Fruit fly (Drosophila melanogaster) whole organism, embryonic: ENCODE results near the gene nAChRbeta1.
A peak's percentile ranks its signal among the peaks of the same experiment; 100 is the strongest.

ENCODE experiments used
- BtbVII ChIP-seq: fragments of 200-800 bp; sonication (Bioruptor generic); optimal IDR thresholded peaks from 3 replicates; lab custom pipeline; 2017; ENCODE audit warnings: missing biosample characterization, mild to moderate bottlenecking, missing genetic modification characterization
- CG10209 ChIP-seq: fragments of 200-800 bp; sonication (Bioruptor generic); optimal IDR thresholded peaks from 3 replicates; lab custom pipeline; 2017; ENCODE audit warnings: missing biosample characterization, mild to moderate bottlenecking, missing genetic modification characterization, missing genetic modification reagents
- CG10565 ChIP-seq: fragments of 200-800 bp; sonication (Bioruptor generic); optimal IDR thresholded peaks from 3 replicates; lab custom pipeline; 2016; ENCODE audit warnings: missing biosample characterization, mild to moderate bottlenecking, missing genetic modification characterization
- CG10959 ChIP-seq: fragments of 200-800 bp; sonication (Bioruptor generic); IDR thresholded peaks from 2 replicates; pipeline ENCODE4 v1.3.6; 2022; ENCODE audit warnings: missing biosample characterization, missing genetic modification characterization
- CG13424 ChIP-seq: fragments of 200-800 bp; sonication (Bioruptor generic); optimal IDR thresholded peaks from 2 replicates; lab custom pipeline; 2019; ENCODE audit warnings: missing biosample characterization, mild to moderate bottlenecking, missing genetic modification characterization, moderate library complexity
- CG13894 ChIP-seq: fragments of 200-800 bp; sonication (Bioruptor generic); optimal IDR thresholded peaks from 3 replicates; lab custom pipeline; 2018; ENCODE audit warnings: missing biosample characterization, mild to moderate bottlenecking, missing genetic modification characterization, moderate library complexity
- CG14441 ChIP-seq: fragments of 200-800 bp; sonication (Bioruptor generic); IDR thresholded peaks from 2 replicates; pipeline ENCODE4 v1.3.6; 2022; ENCODE audit warnings: missing biosample characterization, missing genetic modification characterization
- CG17385 ChIP-seq: fragments of 200-800 bp; sonication (Bioruptor generic); optimal IDR thresholded peaks from 3 replicates; lab custom pipeline; 2018; ENCODE audit warnings: missing biosample characterization, mild to moderate bottlenecking, missing genetic modification characterization
- CG2116 ChIP-seq: fragments of 200-800 bp; sonication (Bioruptor generic); optimal IDR thresholded peaks from 3 replicates; lab custom pipeline; 2018; ENCODE audit warnings: missing biosample characterization, mild to moderate bottlenecking, missing genetic modification characterization
- CG2120 ChIP-seq: fragments of 200-800 bp; sonication (Bioruptor generic); optimal IDR thresholded peaks from 3 replicates; lab custom pipeline; 2016; ENCODE audit warnings: missing biosample characterization, missing genetic modification characterization
- CG2678 ChIP-seq: fragments of 200-800 bp; sonication (Bioruptor generic); optimal IDR thresholded peaks from 3 replicates; lab custom pipeline; 2019; ENCODE audit warnings: missing biosample characterization, mild to moderate bottlenecking, missing genetic modification characterization, moderate library complexity
- CG30403 ChIP-seq: fragments of 200-800 bp; sonication (Bioruptor generic); optimal IDR thresholded peaks from 3 replicates; lab custom pipeline; 2016; ENCODE audit warnings: missing biosample characterization, missing genetic modification characterization
- CG34376 ChIP-seq: fragments of 200-800 bp; sonication (Bioruptor generic); optimal IDR thresholded peaks from 2 replicates; lab custom pipeline; 2018; ENCODE audit warnings: missing biosample characterization, mild to moderate bottlenecking, missing genetic modification characterization
- CG3995 ChIP-seq: fragments of 200-800 bp; sonication (Bioruptor generic); optimal IDR thresholded peaks from 3 replicates; lab custom pipeline; 2016; ENCODE audit warnings: missing biosample characterization, missing genetic modification characterization
- CG7357 ChIP-seq: fragments of 200-800 bp; sonication (Bioruptor generic); IDR thresholded peaks from 3 replicates; pipeline ENCODE4 v1.3.6; 2022; ENCODE audit warnings: missing biosample characterization, missing genetic modification characterization
- CG7372 ChIP-seq: fragments of 200-800 bp; sonication (Bioruptor generic); IDR thresholded peaks from 2 replicates; pipeline ENCODE4 v1.3.6; 2022; ENCODE audit warnings: missing biosample characterization, missing genetic modification characterization
- CG7839 ChIP-seq: fragments of 200-800 bp; sonication (Bioruptor generic); optimal IDR thresholded peaks from 3 replicates; lab custom pipeline; 2018; ENCODE audit warnings: missing biosample characterization, mild to moderate bottlenecking, missing genetic modification characterization, moderate library complexity
- CG7963 ChIP-seq: fragments of 200-800 bp; sonication (Bioruptor generic); IDR thresholded peaks from 3 replicates; pipeline ENCODE4 v1.3.6; 2022; ENCODE audit warnings: missing biosample characterization, missing genetic modification characterization; ENCODE audit not compliant: partially characterized antibody
- CG8924 ChIP-seq: fragments of 200-800 bp; optimal IDR thresholded peaks from 3 replicates; lab custom pipeline; 2019; ENCODE audit warnings: missing biosample characterization, mild to moderate bottlenecking, missing genetic modification characterization, moderate library complexity
- Dp ChIP-seq: fragments of 200-800 bp; sonication (Bioruptor generic); optimal IDR thresholded peaks from 2 replicates; lab custom pipeline; 2018; ENCODE audit warnings: missing biosample characterization, mild to moderate bottlenecking, missing genetic modification characterization, moderate library complexity
- E2f2 ChIP-seq: fragments of 200-800 bp; sonication (Bioruptor generic); IDR thresholded peaks from 2 replicates; pipeline ENCODE4 v1.3.6; 2022; ENCODE audit warnings: missing biosample characterization, missing genetic modification characterization
- Fer1 ChIP-seq: fragments of 200-800 bp; sonication (Bioruptor generic); optimal IDR thresholded peaks from 2 replicates; lab custom pipeline; 2017; ENCODE audit warnings: missing biosample characterization, mild to moderate bottlenecking, missing genetic modification characterization
- HLH4C ChIP-seq: fragments of 200-800 bp; sonication (Bioruptor generic); IDR thresholded peaks from 3 replicates; pipeline ENCODE4 v1.3.6; 2022; ENCODE audit warnings: missing biosample characterization, missing genetic modification characterization; ENCODE audit not compliant: partially characterized antibody
- Hr51 ChIP-seq, 2 experiments: fragments of 200-800 bp; sonication (Bioruptor generic); optimal IDR thresholded peaks; 2 replicates in 1 of 2; 3 replicates in 1 of 2; lab custom pipeline; 2016 to 2018; ENCODE audit warnings: missing biosample characterization in 2 of 2, missing genetic modification characterization in 2 of 2, mild to moderate bottlenecking in 1 of 2, moderate library complexity in 1 of 2
- Hsf ChIP-seq: fragments of 200-800 bp; sonication (Bioruptor generic); optimal IDR thresholded peaks from 3 replicates; lab custom pipeline; 2016; ENCODE audit warnings: missing biosample characterization, missing genetic modification characterization
- NfI ChIP-seq: fragments of 200-800 bp; sonication (Bioruptor generic); optimal IDR thresholded peaks from 3 replicates; lab custom pipeline; 2018; ENCODE audit warnings: missing biosample characterization, mild to moderate bottlenecking, missing genetic modification characterization, moderate library complexity
- Ptx1 ChIP-seq: fragments of 200-800 bp; sonication (Bioruptor generic); IDR thresholded peaks from 2 replicates; pipeline ENCODE4 v1.3.6; 2022; ENCODE audit warnings: missing biosample characterization, missing genetic modification characterization
- Sox102F ChIP-seq: fragments of 200-800 bp; sonication (Bioruptor generic); optimal IDR thresholded peaks from 2 replicates; lab custom pipeline; 2018; ENCODE audit warnings: missing biosample characterization, mild to moderate bottlenecking, missing genetic modification characterization, moderate library complexity
- Taf1 ChIP-seq: fragments of 200-800 bp; sonication (Bioruptor generic); IDR thresholded peaks from 2 replicates; pipeline ENCODE4 v1.3.6; 2022; ENCODE audit warnings: missing biosample characterization, missing genetic modification characterization
- Xbp1 ChIP-seq: fragments of 200-800 bp; sonication (Bioruptor generic); optimal IDR thresholded peaks from 3 replicates; lab custom pipeline; 2016; ENCODE audit warnings: missing biosample characterization, mild to moderate bottlenecking, missing genetic modification characterization
- YL-1 ChIP-seq: fragments of 200-800 bp; sonication (Bioruptor generic); optimal IDR thresholded peaks from 3 replicates; lab custom pipeline; 2017; ENCODE audit warnings: missing biosample characterization, mild to moderate bottlenecking, missing genetic modification characterization
- ash1 ChIP-seq: fragments of 200-800 bp; sonication (Bioruptor generic); optimal IDR thresholded peaks from 2 replicates; lab custom pipeline; 2018; ENCODE audit warnings: missing biosample characterization, mild to moderate bottlenecking, missing genetic modification characterization
- bcd ChIP-seq: fragments of 200-800 bp; sonication (Bioruptor generic); optimal IDR thresholded peaks from 2 replicates; lab custom pipeline; 2017; ENCODE audit warnings: missing biosample characterization, mild to moderate bottlenecking, missing genetic modification characterization
- bsh ChIP-seq, 2 experiments: fragments of 200-800 bp; sonication (Bioruptor generic); optimal IDR thresholded peaks; 2 replicates each; lab custom pipeline; 2017 to 2018; ENCODE audit warnings: mild to moderate bottlenecking in 2 of 2, missing biosample characterization in 2 of 2, missing genetic modification characterization in 2 of 2, moderate library complexity in 1 of 2
- crc ChIP-seq: fragments of 200-800 bp; sonication (Bioruptor generic); optimal IDR thresholded peaks from 2 replicates; lab custom pipeline; 2016; ENCODE audit warnings: missing biosample characterization, missing genetic modification characterization
- danr ChIP-seq: fragments of 200-800 bp; sonication (Bioruptor generic); IDR thresholded peaks from 2 replicates; pipeline ENCODE4 v1.3.6; 2022; ENCODE audit warnings: missing biosample characterization, missing genetic modification characterization
- dmrt99B ChIP-seq: fragments of 200-800 bp; sonication (Bioruptor generic); optimal IDR thresholded peaks from 2 replicates; lab custom pipeline; 2018; ENCODE audit warnings: missing biosample characterization, mild to moderate bottlenecking, missing genetic modification characterization, moderate library complexity
- gem ChIP-seq: fragments of 200-800 bp; sonication (Bioruptor generic); optimal IDR thresholded peaks from 2 replicates; lab custom pipeline; 2019; ENCODE audit warnings: missing biosample characterization, mild to moderate bottlenecking, missing genetic modification characterization, moderate library complexity
- gfzf ChIP-seq: fragments of 200-800 bp; sonication (Bioruptor generic); optimal IDR thresholded peaks from 2 replicates; lab custom pipeline; 2016; ENCODE audit warnings: missing biosample characterization, mild to moderate bottlenecking, missing genetic modification characterization, moderate library complexity
- nau ChIP-seq: fragments of 200-800 bp; sonication (Bioruptor generic); optimal IDR thresholded peaks from 3 replicates; lab custom pipeline; 2017; ENCODE audit warnings: missing biosample characterization, mild to moderate bottlenecking, missing genetic modification characterization, missing genetic modification reagents
- nerfin-2 ChIP-seq: fragments of 200-800 bp; sonication (Bioruptor generic); IDR thresholded peaks from 2 replicates; pipeline ENCODE4 v1.3.6; 2022; ENCODE audit warnings: missing biosample characterization, missing genetic modification characterization; ENCODE audit not compliant: partially characterized antibody
- prd ChIP-seq, 3 experiments: fragments of >200 bp in 2 of 3; fragments of 200-800 bp in 1 of 3; sonication (Bioruptor generic) in 1 of 3; optimal IDR thresholded peaks in 2 of 3; IDR thresholded peaks in 1 of 3; 2 replicates in 2 of 3; 3 replicates in 1 of 3; pipeline versions ENCODE4 v1.3.6 to Lab custom; 2017 to 2022; ENCODE audit warnings: missing biosample characterization in 1 of 3, missing genetic modification characterization in 1 of 3
- ranshi ChIP-seq: fragments of 200-800 bp; sonication (Bioruptor generic); IDR thresholded peaks from 2 replicates; pipeline ENCODE4 v1.3.6; 2022; ENCODE audit warnings: missing biosample characterization, missing genetic modification characterization
- rib ChIP-seq: fragments of 200-800 bp; sonication (Bioruptor generic); IDR thresholded peaks from 2 replicates; pipeline ENCODE4 v1.3.6; 2022; ENCODE audit warnings: missing biosample characterization, missing genetic modification characterization
- sens ChIP-seq: fragments of 200-800 bp; sonication (Bioruptor generic); peaks from one replicate; lab custom pipeline; 2016; ENCODE audit warnings: missing biosample characterization, missing genetic modification characterization
- slp2 ChIP-seq: fragments of 200-800 bp; sonication (Bioruptor generic); optimal IDR thresholded peaks from 2 replicates; lab custom pipeline; 2016; ENCODE audit warnings: missing biosample characterization, missing genetic modification characterization
- sob ChIP-seq: fragments of 200-800 bp; sonication (Bioruptor generic); IDR thresholded peaks from 2 replicates; pipeline ENCODE4 v1.3.6; 2022; ENCODE audit warnings: missing biosample characterization, missing genetic modification characterization
- unpg ChIP-seq: fragments of 200-800 bp; sonication (Bioruptor generic); optimal IDR thresholded peaks from 3 replicates; lab custom pipeline; 2018; ENCODE audit warnings: missing biosample characterization, mild to moderate bottlenecking, missing genetic modification characterization, moderate library complexity

nAChRbeta1 gene

dm6 chr3L:4461454-4462045 lies 32.4 kb downstream of the nAChRbeta1 start, which contains the start of gene CG15023 (continued):
- TF ChIP-seq bsh (GFP tag; optimal IDR thresholded peaks at IDR 0.05; lab: Kevin White, UChicago): peak in 1 of 2 experiments; percentile 7
- TF ChIP-seq Hr51 (GFP tag; optimal IDR thresholded peaks at IDR 0.05; lab: Kevin White, UChicago): peak in 1 of 2 experiments; percentile 48
- TF ChIP-seq YL-1 (GFP tag; lab: Kevin White, UChicago): no peak
- TF ChIP-seq E2f2 (GFP tag; lab: Robert Waterston, UW): 0 out of 2 replicates have a peak, but pooled peaks have one; percentile 7
- TF ChIP-seq BtbVII (GFP tag; lab: Kevin White, UChicago): peak; percentile 38
- TF ChIP-seq CG8924: peak; percentile 19
- peak; percentile 0 for TF ChIP-seq Xbp1
- TF ChIP-seq CG2116 (GFP tag; lab: Kevin White, UChicago): no peak
- peak; percentile 21 for TF ChIP-seq Hsf (GFP tag; lab: Kevin White, UChicago)
- TF ChIP-seq Taf1: no peak
- TF ChIP-seq ash1 (GFP tag; lab: Kevin White, UChicago): no peak
- peak; percentile 39 for TF ChIP-seq CG7839 (tag; lab: Kevin White, UChicago)
- no peak for TF ChIP-seq prd (optimal IDR thresholded peaks at IDR 0.05; lab: Kevin White, UChicago)
- 0 out of 3 replicates have a peak, but pooled peaks have one; percentile 21 for TF ChIP-seq prd (GFP tag; IDR thresholded peaks at IDR 0.05; lab: Robert Waterston, UW)
- no peak for TF ChIP-seq CG7372 (GFP tag; lab: Robert Waterston, UW)
- peak; percentile 46 for TF ChIP-seq Ptx1 (GFP tag; lab: Robert Waterston, UW)
- TF ChIP-seq CG10565 (GFP tag; lab: Kevin White, UChicago): no peak
- TF ChIP-seq CG17385 (GFP tag; lab: Kevin White, UChicago): peak; percentile 13
- TF ChIP-seq Fer1 (GFP tag; lab: Kevin White, UChicago): peak; percentile 45
- peak; percentile 15 for TF ChIP-seq CG10209 (GFP tag; lab: Kevin White, UChicago)
- TF ChIP-seq rib: no peak
- peak; percentile 56 for TF ChIP-seq CG2678 (tag; lab: Kevin White, UChicago)
- TF ChIP-seq CG2120 (GFP tag; lab: Kevin White, UChicago): peak; percentile 35
- TF ChIP-seq nerfin-2 (GFP tag; lab: Robert Waterston, UW): no peak
- peak; percentile 19 for TF ChIP-seq CG30403 (GFP tag; lab: Kevin White, UChicago)
- no peak for TF ChIP-seq nau (GFP tag; lab: Kevin White, UChicago)
- TF ChIP-seq CG13424 (tag; lab: Kevin White, UChicago): peak; percentile 45
- TF ChIP-seq NfI (GFP tag; lab: Kevin White, UChicago): peak; percentile 23
- TF ChIP-seq danr (GFP tag; lab: Robert Waterston, UW): 0 out of 2 replicates have a peak, but pooled peaks have one; percentile 7
- TF ChIP-seq sob: 0 out of 2 replicates have a peak, but pooled peaks have one; percentile 19
- TF ChIP-seq bcd (GFP tag; lab: Kevin White, UChicago): peak; percentile 4
- TF ChIP-seq slp2 (GFP tag; lab: Kevin White, UChicago): no peak
- peak; percentile 19 for TF ChIP-seq Sox102F (GFP tag; lab: Kevin White, UChicago)
- no peak for TF ChIP-seq HLH4C (GFP tag; lab: Robert Waterston, UW)
- TF ChIP-seq ranshi: peak; percentile 23; the same call in 1 of the 2 replicates
- no peak for TF ChIP-seq CG10959 (GFP tag; lab: Robert Waterston, UW)
- no peak for TF ChIP-seq crc (GFP tag; lab: Kevin White, UChicago)
- no peak for TF ChIP-seq CG34376 (GFP tag; lab: Kevin White, UChicago)
- TF ChIP-seq CG3995 (GFP tag; lab: Kevin White, UChicago): no peak
- TF ChIP-seq CG13894 (tag; lab: Kevin White, UChicago): peak; percentile 7
- TF ChIP-seq unpg (GFP tag; lab: Kevin White, UChicago): peak; percentile 28
- no peak for TF ChIP-seq gfzf (GFP tag; lab: Kevin White, UChicago)
- TF ChIP-seq dmrt99B (tag; lab: Kevin White, UChicago): peak; percentile 34
- no peak for TF ChIP-seq CG7963
- no peak for TF ChIP-seq CG7357 (GFP tag; lab: Robert Waterston, UW)
- TF ChIP-seq sens (GFP tag; lab: Kevin White, UChicago): peak; percentile 45
- TF ChIP-seq gem (tag; lab: Kevin White, UChicago): peak; percentile 61
- peak; percentile 37; the same call in 1 of the 2 replicates for TF ChIP-seq CG14441
- no peak for TF ChIP-seq Dp (GFP tag; lab: Kevin White, UChicago)
